Worm (Caenorhabditis elegans) whole organism, midembryonic: ENCODE results near the gene ncs-6.

Source experiments
- T22C8.4 ChIP-seq: fragments of 200-800 bp; sonication (Bioruptor generic); IDR thresholded peaks from 2 replicates; pipeline ENCODE4 v1.3.6; 2022; ENCODE audit warnings: missing genetic modification characterization, missing compliant biosample characterization
- cog-1 ChIP-seq: sonication (generic microtip); optimal IDR thresholded peaks from 2 replicates; lab custom pipeline; 2016; ENCODE audit warnings: missing genetic modification characterization, missing compliant biosample characterization
- flt-1 ChIP-seq: fragments of 200-800 bp; sonication (Bioruptor generic); IDR thresholded peaks from 2 replicates; pipeline ENCODE4 v1.3.6; 2022; ENCODE audit warnings: missing genetic modification characterization, missing compliant biosample characterization
- klf-2 ChIP-seq: fragments of 200-800 bp; sonication (Bioruptor generic); conservative IDR thresholded peaks from 2 replicates; pipeline ENCODE4 v1.3.6; 2022; ENCODE audit warnings: missing genetic modification reagents, missing genetic modification characterization, missing compliant biosample characterization
- med-1 ChIP-seq: sonication (generic microtip); optimal IDR thresholded peaks from 2 replicates; lab custom pipeline; 2017; ENCODE audit warnings: missing genetic modification characterization, mild to moderate bottlenecking, missing compliant biosample characterization, antibody characterized with exemption, missing genetic modification reagents; ENCODE audit not compliant: insufficient read depth
- ref-1 ChIP-seq: fragments of 200-800 bp; sonication (Bioruptor generic); conservative IDR thresholded peaks from 2 replicates; pipeline ENCODE4 v1.3.6; 2022; ENCODE audit warnings: missing genetic modification reagents, missing genetic modification characterization, missing compliant biosample characterization
- tab-1 ChIP-seq: fragments of 200-800 bp; sonication (Bioruptor generic); IDR thresholded peaks from 2 replicates; pipeline ENCODE4 v1.3.6; 2022; ENCODE audit warnings: missing genetic modification characterization, missing compliant biosample characterization
- ztf-23 ChIP-seq: fragments of 200-800 bp; sonication (Bioruptor generic); IDR thresholded peaks from 2 replicates; pipeline ENCODE4 v1.3.6; 2022; ENCODE audit warnings: missing genetic modification reagents, missing genetic modification characterization, missing compliant biosample characterization
- ztf-29 ChIP-seq: fragments of 200-800 bp; sonication (Bioruptor generic); IDR thresholded peaks from 2 replicates; pipeline ENCODE4 v1.3.6; 2022; ENCODE audit warnings: missing genetic modification reagents, missing genetic modification characterization, missing compliant biosample characterization

- TF ChIP-seq klf-2 (no peak), T22C8.4 (GFP tag; lab: Robert Waterston, UW) (no peak), ztf-29 (GFP tag; lab: Robert Waterston, UW) (no peak), tab-1 (GFP tag; lab: Robert Waterston, UW) (no peak), flt-1 (no peak), ref-1 (GFP tag; lab: Robert Waterston, UW) (no peak), cog-1 (tag; lab: Kevin White, UChicago) (no peak), ztf-23 (no peak), med-1 (no peak)
These were observed 28.9 kb downstream of the ncs-6 start, which contains the start of gene Y49F6B.9 for ce11 chrII:3499386-3499785.
